Fruit fly (Drosophila melanogaster): ENCODE measurements around the gene CG13305.
A peak's percentile ranks its signal among the peaks of the same experiment; 100 is the strongest.

CG13305 gene

DNA sequence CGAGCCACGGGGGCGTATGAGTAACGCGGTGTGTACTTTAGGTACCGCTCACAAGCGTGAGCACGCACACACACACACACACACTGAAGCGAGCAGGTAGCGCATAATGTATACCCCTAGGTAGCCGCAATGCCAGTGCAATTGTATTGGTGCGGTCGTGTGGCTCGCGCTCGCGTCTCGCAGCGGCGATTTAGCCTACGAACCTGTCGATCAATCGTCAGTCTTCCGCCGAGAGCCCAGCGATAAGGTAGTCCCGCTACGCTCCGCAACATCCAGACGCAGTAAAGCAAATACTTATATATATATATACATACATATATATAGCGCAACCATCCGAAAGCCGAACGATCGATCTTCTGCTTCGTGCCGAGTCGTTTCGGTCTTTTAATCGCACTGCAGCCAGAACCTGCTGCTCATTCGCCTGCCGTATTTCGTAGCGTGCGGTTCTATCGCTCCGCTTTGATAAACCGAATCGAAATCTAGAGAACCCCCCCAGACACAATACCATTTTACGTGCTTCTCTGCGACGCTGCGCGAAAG lies 29.0 kb upstream of the CG13305 start, which contains the start of gene hry (continued):
- no peak for TF ChIP-seq zfh2 (GFP tag; optimal IDR thresholded peaks at IDR 0.05)
- TF ChIP-seq CG11696 (GFP tag; IDR thresholded peaks at IDR 0.05), result 0 out of 2 replicates have a peak, but pooled peaks have one; percentile 34
- peak; percentile 99 for TF ChIP-seq CG10543 (GFP tag; optimal IDR thresholded peaks at IDR 0.05)
- TF ChIP-seq CG10654 (GFP tag; optimal IDR thresholded peaks at IDR 0.05), result no peak
- TF ChIP-seq CG9797 (GFP tag; optimal IDR thresholded peaks at IDR 0.05), result no peak
- peak; percentile 66 for TF ChIP-seq CG6813 (GFP tag; optimal IDR thresholded peaks at IDR 0.05)
- peak; percentile 65 for TF ChIP-seq caup (GFP tag; optimal IDR thresholded peaks at IDR 0.05; ENCODE audit: severe bottlenecking)
- TF ChIP-seq CG17568 (GFP tag; optimal IDR thresholded peaks at IDR 0.05), result peak; percentile 48
- peak; percentile 86 for TF ChIP-seq Adf1 (GFP tag; IDR thresholded peaks at IDR 0.05)
- TF ChIP-seq slbo (GFP tag; IDR thresholded peaks at IDR 0.05), result no peak
- TF ChIP-seq fd96Cb (tag; optimal IDR thresholded peaks at IDR 0.05), result no peak
- peak; percentile 3 for TF ChIP-seq CG15696 (tag; optimal IDR thresholded peaks at IDR 0.05)
- TF ChIP-seq CG3838 (GFP tag; optimal IDR thresholded peaks at IDR 0.05), result no peak
- no peak for TF ChIP-seq CG11093 (GFP tag; IDR thresholded peaks at IDR 0.05)
- TF ChIP-seq CG3281 (GFP tag; optimal IDR thresholded peaks at IDR 0.05), result peak; percentile 54
- TF ChIP-seq CkIIα-i1 (GFP tag; IDR thresholded peaks at IDR 0.05), result no peak
- TF ChIP-seq mam (GFP tag; optimal IDR thresholded peaks at IDR 0.05), result no peak
- TF ChIP-seq ssp (GFP tag; IDR thresholded peaks at IDR 0.05), result no peak
- no peak for TF ChIP-seq wdn (GFP tag; IDR thresholded peaks at IDR 0.05)
- no peak for TF ChIP-seq prd (optimal IDR thresholded peaks at IDR 0.05)
- no peak for TF ChIP-seq prd (GFP tag; IDR thresholded peaks at IDR 0.05)
- 0 out of 2 replicates have a peak, but pooled peaks have one; percentile 17 for TF ChIP-seq CG3847 (GFP tag; IDR thresholded peaks at IDR 0.05)
- peak; percentile 34; the same call in 1 of the 3 replicates for TF ChIP-seq zfh1 (GFP tag; IDR thresholded peaks at IDR 0.05)
- TF ChIP-seq gem (tag; optimal IDR thresholded peaks at IDR 0.05), result peak; percentile 9
- TF ChIP-seq CG7928 (GFP tag; optimal IDR thresholded peaks at IDR 0.05), result peak; percentile 42
- no peak for TF ChIP-seq CG16815 (GFP tag; optimal IDR thresholded peaks at IDR 0.05)
- TF ChIP-seq hb (GFP tag; IDR thresholded peaks at IDR 0.05; ENCODE audit: partially characterized antibody), result no peak
- no peak for TF ChIP-seq CG12104 (GFP tag; optimal IDR thresholded peaks at IDR 0.05)
- no peak for TF ChIP-seq esg (GFP tag; conservative IDR thresholded peaks at IDR 0.05)
- peak; percentile 48 for TF ChIP-seq CG6854 (GFP tag; optimal IDR thresholded peaks at IDR 0.05)
- TF ChIP-seq CG9817 (tag; optimal IDR thresholded peaks at IDR 0.05), result no peak
- TF ChIP-seq CG6683 (GFP tag; optimal IDR thresholded peaks at IDR 0.05), result peak; percentile 11
- TF ChIP-seq pfk (GFP tag; optimal IDR thresholded peaks at IDR 0.05), result peak; percentile 4
- TF ChIP-seq CG17912 (GFP tag; optimal IDR thresholded peaks at IDR 0.05), result peak; percentile 63
- peak; percentile 44; the same call in 1 of the 3 replicates for TF ChIP-seq CG2199 (GFP tag; IDR thresholded peaks at IDR 0.05)
- TF ChIP-seq cad (GFP tag; optimal IDR thresholded peaks at IDR 0.05), result peak; percentile 18
- TF ChIP-seq HLHmδ (GFP tag; optimal IDR thresholded peaks at IDR 0.05), result peak; percentile 93
- TF ChIP-seq Kr (GFP tag; optimal IDR thresholded peaks at IDR 0.05), result no peak
- no peak for TF ChIP-seq Asciz (GFP tag; optimal IDR thresholded peaks at IDR 0.05)
- TF ChIP-seq E2f1 (GFP tag; IDR thresholded peaks at IDR 0.05), result no peak
- peak; percentile 26; the same call in 1 of the 2 replicates for TF ChIP-seq CG32532 (GFP tag; IDR thresholded peaks at IDR 0.05)
- TF ChIP-seq ci (GFP tag; IDR thresholded peaks at IDR 0.05), result peak; percentile 80; the same call in 2 of the 3 replicates
- TF ChIP-seq CG11504 (tag; optimal IDR thresholded peaks at IDR 0.05), result peak; percentile 38
- TF ChIP-seq CG42726 (GFP tag; IDR thresholded peaks at IDR 0.05; ENCODE audit: partially characterized antibody), result peak; percentile 67; the same call in 1 of the 2 replicates
- no peak for TF ChIP-seq CG4730 (GFP tag; IDR thresholded peaks at IDR 0.05)
- no peak for TF ChIP-seq CG4404 (GFP tag; IDR thresholded peaks at IDR 0.05)
- TF ChIP-seq ac (GFP tag; optimal IDR thresholded peaks at IDR 0.05), result peak; percentile 45
- peak; percentile 88 for TF ChIP-seq CG8359 (GFP tag; optimal IDR thresholded peaks at IDR 0.05; ENCODE audit: borderline replicate concordance)
- no peak for TF ChIP-seq CG4820 (GFP tag; optimal IDR thresholded peaks at IDR 0.05)
- peak; percentile 10 for TF ChIP-seq CG4707 (GFP tag; optimal IDR thresholded peaks at IDR 0.05)
